Fruit fly (Drosophila melanogaster) whole organism, prepupa: ENCODE results near the gene Ubr3.

Source experiments
- Blimp-1 ChIP-seq: fragments of 200-800 bp; sonication (Bioruptor generic); optimal IDR thresholded peaks from 3 replicates; lab custom pipeline; 2017; ENCODE audit warnings: missing biosample characterization, missing genetic modification characterization, mild to moderate bottlenecking, moderate library complexity, missing genetic modification reagents
- CG10631 ChIP-seq: fragments of 200-800 bp; sonication (Bioruptor generic); optimal IDR thresholded peaks from 2 replicates; lab custom pipeline; 2016; ENCODE audit warnings: missing biosample characterization, missing genetic modification characterization
- CG10669 ChIP-seq: fragments of 200-800 bp; sonication (Bioruptor generic); optimal IDR thresholded peaks from 3 replicates; lab custom pipeline; 2018; ENCODE audit warnings: missing biosample characterization, mild to moderate bottlenecking, missing genetic modification characterization, moderate library complexity
- CG11294 ChIP-seq: fragments of 200-800 bp; sonication (Bioruptor generic); IDR thresholded peaks from 2 replicates; pipeline ENCODE4 v1.3.6; 2022; ENCODE audit warnings: missing biosample characterization, missing genetic modification characterization
- CG11762 ChIP-seq: fragments of 200-800 bp; sonication (Bioruptor generic); optimal IDR thresholded peaks from 3 replicates; lab custom pipeline; 2016; ENCODE audit warnings: missing biosample characterization, missing genetic modification characterization; ENCODE audit not compliant: insufficient read depth
- CG11902 ChIP-seq: fragments of 200-800 bp; sonication (Bioruptor generic); optimal IDR thresholded peaks from 3 replicates; lab custom pipeline; 2016; ENCODE audit warnings: missing biosample characterization, missing genetic modification characterization
- CG15336 ChIP-seq: fragments of 200-800 bp; sonication (Bioruptor generic); IDR thresholded peaks from 2 replicates; pipeline ENCODE4 v1.3.6; 2022; ENCODE audit warnings: missing biosample characterization, missing genetic modification characterization
- CG16779 ChIP-seq: fragments of 200-800 bp; sonication (Bioruptor generic); optimal IDR thresholded peaks from 3 replicates; lab custom pipeline; 2017; ENCODE audit warnings: missing biosample characterization, mild to moderate bottlenecking, missing genetic modification characterization
- CG31627 ChIP-seq: fragments of 200-800 bp; sonication (Bioruptor generic); optimal IDR thresholded peaks from 3 replicates; lab custom pipeline; 2016; ENCODE audit warnings: missing biosample characterization, missing genetic modification characterization
- CG32006 ChIP-seq: fragments of 200-800 bp; sonication (Bioruptor generic); optimal IDR thresholded peaks from 3 replicates; lab custom pipeline; 2017; ENCODE audit warnings: missing biosample characterization, mild to moderate bottlenecking, missing genetic modification characterization
- CG34406 ChIP-seq: fragments of 200-800 bp; sonication (Bioruptor generic); optimal IDR thresholded peaks from 3 replicates; lab custom pipeline; 2016; ENCODE audit warnings: missing biosample characterization, missing genetic modification characterization
- CG3919 ChIP-seq: fragments of 200-800 bp; sonication (Bioruptor generic); optimal IDR thresholded peaks from 3 replicates; lab custom pipeline; 2016; ENCODE audit warnings: missing biosample characterization, missing genetic modification characterization
- CG6163 ChIP-seq: fragments of 200-800 bp; sonication (Bioruptor generic); IDR thresholded peaks from 3 replicates; pipeline ENCODE4 v1.3.6; 2022; ENCODE audit warnings: missing biosample characterization, missing genetic modification characterization
- CG6808 ChIP-seq: fragments of 200-800 bp; sonication (Bioruptor generic); optimal IDR thresholded peaks from 3 replicates; lab custom pipeline; 2017; ENCODE audit warnings: missing biosample characterization, missing genetic modification characterization, mild to moderate bottlenecking, moderate library complexity, missing genetic modification reagents
- CG6854 ChIP-seq: fragments of 200-800 bp; sonication (Bioruptor generic); optimal IDR thresholded peaks from 2 replicates; lab custom pipeline; 2017; ENCODE audit warnings: missing biosample characterization, mild to moderate bottlenecking, missing genetic modification characterization
- CG8119 ChIP-seq: fragments of 200-800 bp; sonication (Bioruptor generic); IDR thresholded peaks from 3 replicates; pipeline ENCODE4 v1.3.6; 2022; ENCODE audit warnings: missing biosample characterization, missing genetic modification characterization
- CG8319 ChIP-seq: fragments of 200-800 bp; sonication (Bioruptor generic); optimal IDR thresholded peaks from 3 replicates; lab custom pipeline; 2016; ENCODE audit warnings: missing biosample characterization, missing genetic modification characterization
- CG9139 ChIP-seq: fragments of 200-800 bp; sonication (Bioruptor generic); optimal IDR thresholded peaks from 3 replicates; lab custom pipeline; 2017; ENCODE audit warnings: missing biosample characterization, mild to moderate bottlenecking, missing genetic modification characterization
- Eip78C ChIP-seq: fragments of 200-800 bp; sonication (Bioruptor generic); peaks from one replicate; lab custom pipeline; 2016; ENCODE audit warnings: missing biosample characterization, missing genetic modification characterization
- Eip93F ChIP-seq: fragments of 200-800 bp; sonication (Bioruptor generic); optimal IDR thresholded peaks from 2 replicates; lab custom pipeline; 2016; ENCODE audit warnings: missing biosample characterization, mild to moderate bottlenecking, missing genetic modification characterization
- Ets21C ChIP-seq: fragments of 200-800 bp; sonication (Bioruptor generic); optimal IDR thresholded peaks from 3 replicates; lab custom pipeline; 2016; ENCODE audit warnings: missing biosample characterization, missing genetic modification characterization
- Ets96B ChIP-seq: fragments of 200-800 bp; optimal IDR thresholded peaks from 2 replicates; lab custom pipeline; 2019; ENCODE audit warnings: missing biosample characterization, mild to moderate bottlenecking, missing genetic modification characterization, moderate library complexity
- Gug ChIP-seq: fragments of 200-800 bp; sonication (Bioruptor generic); IDR thresholded peaks from 2 replicates; pipeline ENCODE4 v1.3.6; 2022; ENCODE audit warnings: missing biosample characterization, missing genetic modification characterization
- Hr38 ChIP-seq: sonication (Bioruptor generic); optimal IDR thresholded peaks from 2 replicates; lab custom pipeline; 2016; ENCODE audit warnings: missing biosample characterization, missing genetic modification characterization
- Hr39 ChIP-seq: fragments of 200-800 bp; sonication (Bioruptor generic); optimal IDR thresholded peaks from 2 replicates; lab custom pipeline; 2016; ENCODE audit warnings: missing biosample characterization, missing genetic modification characterization
- Hr4 ChIP-seq: fragments of 200-800 bp; sonication (Bioruptor generic); optimal IDR thresholded peaks from 3 replicates; lab custom pipeline; 2016; ENCODE audit warnings: missing biosample characterization, missing genetic modification characterization
- Lpt ChIP-seq: fragments of 200-800 bp; sonication (Bioruptor generic); optimal IDR thresholded peaks from 3 replicates; lab custom pipeline; 2016; ENCODE audit warnings: missing biosample characterization, missing genetic modification characterization
- Met ChIP-seq: fragments of 200-800 bp; sonication (Bioruptor generic); optimal IDR thresholded peaks from 3 replicates; lab custom pipeline; 2016; ENCODE audit warnings: missing biosample characterization, missing genetic modification characterization
- OdsH ChIP-seq: fragments of 200-800 bp; sonication (Bioruptor generic); optimal IDR thresholded peaks from 3 replicates; lab custom pipeline; 2016; ENCODE audit warnings: missing biosample characterization, missing genetic modification characterization
- Smox ChIP-seq: fragments of 200-800 bp; sonication (Bioruptor generic); optimal IDR thresholded peaks from 3 replicates; lab custom pipeline; 2016; ENCODE audit warnings: missing biosample characterization, missing genetic modification characterization
- Sox15 ChIP-seq: fragments of 200-800 bp; sonication (Bioruptor generic); optimal IDR thresholded peaks from 3 replicates; lab custom pipeline; 2016; ENCODE audit warnings: missing biosample characterization, missing genetic modification characterization
- achi ChIP-seq: fragments of 200-800 bp; sonication (Bioruptor generic); optimal IDR thresholded peaks from 3 replicates; lab custom pipeline; 2016; ENCODE audit warnings: missing biosample characterization, missing genetic modification characterization
- acj6 ChIP-seq: fragments of 200-800 bp; sonication (Bioruptor generic); optimal IDR thresholded peaks from 3 replicates; lab custom pipeline; 2016; ENCODE audit warnings: missing biosample characterization, missing genetic modification characterization
- cyc ChIP-seq: fragments of 200-800 bp; sonication (Bioruptor generic); optimal IDR thresholded peaks from 3 replicates; lab custom pipeline; 2016; ENCODE audit warnings: missing biosample characterization, missing genetic modification characterization
- dac ChIP-seq: fragments of 200-800 bp; sonication (Bioruptor generic); optimal IDR thresholded peaks from 2 replicates; lab custom pipeline; 2017; ENCODE audit warnings: missing biosample characterization, mild to moderate bottlenecking, missing genetic modification characterization
- dsx ChIP-seq: fragments of 200-800 bp; optimal IDR thresholded peaks from 3 replicates; lab custom pipeline; 2019; ENCODE audit warnings: missing biosample characterization, mild to moderate bottlenecking, missing genetic modification characterization, moderate library complexity; ENCODE audit not compliant: poor library complexity, severe bottlenecking
- esn ChIP-seq: fragments of 200-800 bp; sonication (Bioruptor generic); optimal IDR thresholded peaks from 2 replicates; lab custom pipeline; 2016; ENCODE audit warnings: missing biosample characterization, mild to moderate bottlenecking, missing genetic modification characterization, moderate library complexity
- fd59A ChIP-seq: fragments of 200-800 bp; sonication (Bioruptor generic); optimal IDR thresholded peaks from 2 replicates; lab custom pipeline; 2017; ENCODE audit warnings: missing biosample characterization, mild to moderate bottlenecking, missing genetic modification characterization, missing genetic modification reagents
- fd85E ChIP-seq: fragments of 200-800 bp; sonication (Bioruptor generic); optimal IDR thresholded peaks from 3 replicates; lab custom pipeline; 2016; ENCODE audit warnings: missing biosample characterization, missing genetic modification characterization
- fkh ChIP-seq: fragments of 200-800 bp; sonication (Bioruptor generic); optimal IDR thresholded peaks from 3 replicates; lab custom pipeline; 2017; ENCODE audit warnings: missing biosample characterization, mild to moderate bottlenecking, missing genetic modification characterization, moderate library complexity
- lz ChIP-seq: fragments of 200-800 bp; sonication (Bioruptor generic); optimal IDR thresholded peaks from 3 replicates; lab custom pipeline; 2016; ENCODE audit warnings: missing biosample characterization, missing genetic modification characterization
- net ChIP-seq: fragments of 200-800 bp; sonication (Bioruptor generic); optimal IDR thresholded peaks from 3 replicates; lab custom pipeline; 2016; ENCODE audit warnings: missing biosample characterization, missing genetic modification characterization
- pdm3 ChIP-seq: fragments of 200-800 bp; sonication (Bioruptor generic); optimal IDR thresholded peaks from 3 replicates; lab custom pipeline; 2016; ENCODE audit warnings: missing biosample characterization, missing genetic modification characterization
- salr ChIP-seq, 2 experiments: fragments of 200-800 bp; sonication (Bioruptor generic); optimal IDR thresholded peaks; 3 replicates each; lab custom pipeline; 2016 to 2018; ENCODE audit warnings: missing biosample characterization in 2 of 2, missing genetic modification characterization in 2 of 2, mild to moderate bottlenecking in 1 of 2
- spab ChIP-seq: fragments of 200-800 bp; sonication (Bioruptor generic); optimal IDR thresholded peaks from 2 replicates; lab custom pipeline; 2017; ENCODE audit warnings: missing biosample characterization, mild to moderate bottlenecking, missing genetic modification characterization, missing genetic modification reagents
- ss ChIP-seq, 2 experiments: fragments of 200-800 bp; sonication (Bioruptor generic); optimal IDR thresholded peaks; 2 replicates in 1 of 2; 3 replicates in 1 of 2; lab custom pipeline; 2017 to 2018; ENCODE audit warnings: mild to moderate bottlenecking in 2 of 2, missing biosample characterization in 2 of 2, missing genetic modification characterization in 2 of 2, moderate library complexity in 1 of 2
- svp ChIP-seq: fragments of 200-800 bp; sonication (Bioruptor generic); peaks from one replicate; lab custom pipeline; 2016; ENCODE audit warnings: missing biosample characterization, missing genetic modification characterization
- vri ChIP-seq: fragments of 200-800 bp; sonication (Bioruptor generic); optimal IDR thresholded peaks from 3 replicates; lab custom pipeline; 2016; ENCODE audit warnings: missing biosample characterization, mild to moderate bottlenecking, missing genetic modification characterization

The Ubr3 gene

DNA sequence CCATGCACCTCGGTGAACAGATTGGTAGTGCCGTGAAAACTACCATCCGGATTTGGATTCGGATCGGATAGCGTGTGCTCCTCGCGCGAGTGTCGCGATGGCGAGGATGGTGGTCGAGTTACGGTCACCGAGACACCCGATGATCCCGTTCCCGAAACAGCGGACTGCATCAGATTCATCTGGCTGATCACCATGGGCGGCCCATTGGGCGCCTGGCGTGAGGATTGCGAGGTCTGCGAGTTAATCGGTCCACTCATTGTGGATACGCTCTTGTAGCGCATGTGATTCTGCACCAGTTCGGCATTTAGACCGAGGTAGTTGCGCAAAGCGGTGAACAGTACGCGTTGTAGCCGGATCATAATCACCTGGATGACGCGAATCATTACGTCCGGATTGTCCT is 28.0 kb downstream of the Ubr3 start, which contains the start of gene sn:
Gene sn, plus strand, starts transcription at position 301 of the 400 bp plus-strand sequence.
- no peak for TF ChIP-seq CG11294 (GFP tag; lab: Robert Waterston, UW)
- no peak for TF ChIP-seq Ets21C
- TF ChIP-seq Sox15 (GFP tag; lab: Kevin White, UChicago): no peak
- TF ChIP-seq CG8319: no peak
- no peak for TF ChIP-seq Ets96B (tag; lab: Kevin White, UChicago)
- TF ChIP-seq Hr39 (GFP tag; lab: Kevin White, UChicago): no peak
- no peak for TF ChIP-seq CG6854 (GFP tag; lab: Kevin White, UChicago)
- TF ChIP-seq svp (GFP tag; lab: Kevin White, UChicago): peak; percentile 40

DNA sequence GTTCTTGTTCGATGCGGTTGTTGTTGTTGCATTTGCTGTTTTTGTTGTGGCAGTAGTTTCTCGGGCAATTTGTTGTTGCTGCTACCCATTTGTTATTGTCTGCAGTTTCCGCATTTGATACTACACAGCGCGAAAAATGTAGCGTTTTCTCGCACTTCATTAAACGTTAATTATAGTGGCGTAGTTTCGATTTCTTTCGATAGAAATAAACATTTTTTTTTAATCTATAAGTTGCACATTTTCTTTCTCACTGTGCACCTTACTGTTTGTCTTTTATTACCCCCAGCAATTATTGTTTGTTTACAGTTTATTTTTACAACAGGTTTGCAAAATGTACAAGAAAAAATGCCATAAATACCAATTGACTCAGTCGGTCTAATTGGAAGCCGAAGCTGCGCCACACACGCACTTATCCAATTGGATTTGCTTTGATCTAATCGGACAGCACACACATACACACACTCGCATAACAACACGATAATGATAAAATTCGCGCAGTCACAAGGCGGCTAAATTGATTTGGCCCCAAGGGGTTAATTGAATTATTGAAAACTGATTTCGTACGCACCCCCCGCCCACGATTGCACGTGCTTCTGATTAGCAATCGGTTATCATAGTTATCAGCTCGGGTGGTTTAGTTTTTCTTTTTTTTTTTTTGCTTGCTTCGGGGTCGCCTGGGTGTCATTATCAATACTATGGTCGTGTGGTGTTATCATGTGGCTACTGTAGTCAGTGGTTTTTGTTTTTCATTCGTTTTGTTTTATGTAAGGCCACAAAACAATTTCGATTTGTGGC is 30.3 kb downstream of the Ubr3 start:
- TF ChIP-seq Hr39 (GFP tag; lab: Kevin White, UChicago): no peak
- TF ChIP-seq CG15336 (GFP tag; lab: Robert Waterston, UW): peak; percentile 39
- TF ChIP-seq net (GFP tag; lab: Kevin White, UChicago): no peak
- no peak for TF ChIP-seq cyc (GFP tag; lab: Kevin White, UChicago)
- no peak for TF ChIP-seq CG6808
- TF ChIP-seq CG34406: no peak
- no peak for TF ChIP-seq spab (GFP tag; lab: Kevin White, UChicago)
- TF ChIP-seq pdm3: no peak
- no peak for TF ChIP-seq CG11902 (GFP tag; lab: Kevin White, UChicago)
- TF ChIP-seq CG11762 (GFP tag; lab: Kevin White, UChicago): no peak
- no peak for TF ChIP-seq CG16779 (tag; lab: Kevin White, UChicago)
- TF ChIP-seq fd85E (GFP tag; lab: Kevin White, UChicago): no peak
- no peak for TF ChIP-seq vri
- no peak for TF ChIP-seq fkh (GFP tag; lab: Kevin White, UChicago)
- TF ChIP-seq CG8119 (GFP tag; lab: Robert Waterston, UW): peak; percentile 60
- TF ChIP-seq Ets96B (tag; lab: Kevin White, UChicago): no peak
- no peak; the same call in 1 of the 2 replicates for TF ChIP-seq Gug (GFP tag; lab: Robert Waterston, UW)
- peak; percentile 20 for TF ChIP-seq CG3919 (GFP tag; lab: Kevin White, UChicago)
- TF ChIP-seq ss (GFP tag; optimal IDR thresholded peaks at IDR 0.05; lab: Kevin White, UChicago): no peak
- no peak for TF ChIP-seq dac (GFP tag; lab: Kevin White, UChicago)
- TF ChIP-seq esn (GFP tag; lab: Kevin White, UChicago): no peak
- peak; percentile 69 for TF ChIP-seq CG6163
- no peak for TF ChIP-seq CG9139
- peak; percentile 61 for TF ChIP-seq svp (GFP tag; lab: Kevin White, UChicago)
- peak; percentile 2 for TF ChIP-seq achi
- no peak for TF ChIP-seq CG6854 (GFP tag; lab: Kevin White, UChicago)
- TF ChIP-seq CG32006 (GFP tag; lab: Kevin White, UChicago): peak; percentile 55
- no peak for TF ChIP-seq Hr38
- TF ChIP-seq lz (GFP tag; lab: Kevin White, UChicago): no peak
- no peak for TF ChIP-seq Lpt
- no peak for TF ChIP-seq Ets21C
- TF ChIP-seq Sox15 (GFP tag; lab: Kevin White, UChicago): no peak
- TF ChIP-seq fd59A: no peak
- TF ChIP-seq dsx (GFP tag; lab: Kevin White, UChicago): no peak
- no peak for TF ChIP-seq acj6 (GFP tag; lab: Kevin White, UChicago)
- TF ChIP-seq OdsH: no peak
- no peak for TF ChIP-seq salr (GFP tag; optimal IDR thresholded peaks at IDR 0.05; lab: Kevin White, UChicago)
- TF ChIP-seq CG31627 (GFP tag; lab: Kevin White, UChicago): no peak
- no peak for TF ChIP-seq Met
- no peak for TF ChIP-seq Blimp-1 (GFP tag; lab: Kevin White, UChicago)
- TF ChIP-seq Hr4 (GFP tag; lab: Kevin White, UChicago): no peak
- no peak for TF ChIP-seq CG10631 (GFP tag; lab: Kevin White, UChicago)
- TF ChIP-seq CG10669 (GFP tag; lab: Kevin White, UChicago): no peak
- peak; percentile 33 for TF ChIP-seq Eip78C (GFP tag; lab: Kevin White, UChicago)
- TF ChIP-seq Eip93F (GFP tag; lab: Kevin White, UChicago): no peak
- TF ChIP-seq Smox: no peak
